Fruit fly (Drosophila melanogaster) whole organism, prepupa: ENCODE results near the gene CARPB.

Source experiments
- CG6808 ChIP-seq: fragments of 200-800 bp; sonication (Bioruptor generic); optimal IDR thresholded peaks from 3 replicates; lab custom pipeline; 2017; ENCODE audit warnings: missing biosample characterization, missing genetic modification characterization, mild to moderate bottlenecking, moderate library complexity, missing genetic modification reagents
- Gug ChIP-seq: fragments of 200-800 bp; sonication (Bioruptor generic); IDR thresholded peaks from 2 replicates; pipeline ENCODE4 v1.3.6; 2022; ENCODE audit warnings: missing biosample characterization, missing genetic modification characterization
- Hr39 ChIP-seq: fragments of 200-800 bp; sonication (Bioruptor generic); optimal IDR thresholded peaks from 2 replicates; lab custom pipeline; 2016; ENCODE audit warnings: missing biosample characterization, missing genetic modification characterization
- Sox102F ChIP-seq: fragments of 200-800 bp; sonication (Bioruptor generic); optimal IDR thresholded peaks from 2 replicates; lab custom pipeline; 2016; ENCODE audit warnings: missing biosample characterization, mild to moderate bottlenecking, missing genetic modification characterization
- net ChIP-seq: fragments of 200-800 bp; sonication (Bioruptor generic); optimal IDR thresholded peaks from 3 replicates; lab custom pipeline; 2016; ENCODE audit warnings: missing biosample characterization, missing genetic modification characterization

DNA sequence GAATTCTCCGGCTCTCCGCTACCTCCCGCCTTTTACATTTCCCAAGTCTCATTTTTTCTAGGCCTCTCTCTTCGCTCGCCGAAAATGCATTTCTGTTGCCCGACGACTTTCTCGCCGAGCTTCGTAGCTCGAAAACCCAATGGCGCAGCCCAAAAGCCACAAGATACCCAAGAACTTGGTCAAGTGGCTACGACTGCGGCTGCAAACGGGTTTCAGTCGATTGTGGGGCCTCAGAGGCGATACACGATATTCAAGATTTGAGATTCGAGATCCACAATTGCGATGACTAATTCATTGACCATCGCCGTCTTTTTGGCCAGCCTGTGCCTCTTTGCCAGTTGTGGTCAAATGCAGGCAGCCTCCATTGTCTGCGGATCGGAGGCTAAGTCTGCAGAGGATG lies 98.7 kb downstream of the CARPB start, which contains the start of gene CG9689:
- TF ChIP-seq Hr39 (GFP tag; lab: Kevin White, UChicago) (no peak), Gug (GFP tag; lab: Robert Waterston, UW) (no peak), CG6808 (GFP tag; lab: Kevin White, UChicago) (no peak), Sox102F (GFP tag; lab: Kevin White, UChicago) (no peak), net (GFP tag; lab: Kevin White, UChicago) (no peak)
